Fruit fly (Drosophila melanogaster): ENCODE data around the gene CaBP1.

Gene CaBP1

dm6 chr2L:16320428-16320827 lies 36.1 kb downstream of the CaBP1 start:
- TF ChIP-seq tj (GFP tag; optimal IDR thresholded peaks at IDR 0.05) (no peak), toe (GFP tag; optimal IDR thresholded peaks at IDR 0.05) (no peak), CG14711 (tag; optimal IDR thresholded peaks at IDR 0.05) (no peak)

- TF ChIP-seq CG5204 (GFP tag; optimal IDR thresholded peaks at IDR 0.05) (no peak), CG1620 (GFP tag; optimal IDR thresholded peaks at IDR 0.05) (no peak), cnc (optimal IDR thresholded peaks at IDR 0.05) (no peak), pad (GFP tag; optimal IDR thresholded peaks at IDR 0.05) (peak; percentile 14), kay (GFP tag; ENCODE audit: borderline replicate concordance) (peak; percentile 82), CG7101 (tag; optimal IDR thresholded peaks at IDR 0.05) (no peak), Clk (GFP tag; optimal IDR thresholded peaks at IDR 0.05) (peak; percentile 32), Crg-1 (GFP tag; optimal IDR thresholded peaks at IDR 0.05) (no peak), CG33017 (tag; optimal IDR thresholded peaks at IDR 0.05) (peak; percentile 36), CG14711 (tag; optimal IDR thresholded peaks at IDR 0.05) (no peak), tj (GFP tag; optimal IDR thresholded peaks at IDR 0.05) (peak; percentile 22), CG12768 (GFP tag; optimal IDR thresholded peaks at IDR 0.05) (peak; percentile 52), cic (GFP tag; optimal IDR thresholded peaks at IDR 0.05) (peak; percentile 88), CG7045 (GFP tag; optimal IDR thresholded peaks at IDR 0.05) (peak; percentile 20), CG11617 (GFP tag; optimal IDR thresholded peaks at IDR 0.05) (no peak), Mnt (GFP tag; optimal IDR thresholded peaks at IDR 0.05) (peak; percentile 45)
Observed at dm6 chr2L:16319743-16320142, 36.8 kb downstream of the CaBP1 start.

- peak; percentile 71 for TF ChIP-seq Crg-1 (GFP tag; optimal IDR thresholded peaks at IDR 0.05)
- TF ChIP-seq pad (GFP tag; optimal IDR thresholded peaks at IDR 0.05) = no peak
- no peak for TF ChIP-seq Hr96 (GFP tag; optimal IDR thresholded peaks at IDR 0.05)
- no peak for TF ChIP-seq cnc (optimal IDR thresholded peaks at IDR 0.05)
- TF ChIP-seq CG5204 (GFP tag; optimal IDR thresholded peaks at IDR 0.05) = no peak
- TF ChIP-seq cic (GFP tag; optimal IDR thresholded peaks at IDR 0.05) = peak; percentile 26
- TF ChIP-seq toe (GFP tag; optimal IDR thresholded peaks at IDR 0.05) = no peak
- peak; percentile 46 for TF ChIP-seq Mnt (GFP tag; optimal IDR thresholded peaks at IDR 0.05)
- peak; percentile 7 for TF ChIP-seq CG7101 (tag; optimal IDR thresholded peaks at IDR 0.05)
- no peak for TF ChIP-seq CG11617 (GFP tag; optimal IDR thresholded peaks at IDR 0.05)
- TF ChIP-seq CG12768 (GFP tag; optimal IDR thresholded peaks at IDR 0.05) = peak; percentile 34
- no peak for TF ChIP-seq CG33017 (tag; optimal IDR thresholded peaks at IDR 0.05)
- TF ChIP-seq ovo (GFP tag; optimal IDR thresholded peaks at IDR 0.05) = peak; percentile 27
- peak; percentile 70 for TF ChIP-seq kay (GFP tag; ENCODE audit: borderline replicate concordance)
- peak; percentile 9 for TF ChIP-seq CG7045 (GFP tag; optimal IDR thresholded peaks at IDR 0.05)
- TF ChIP-seq Clk (GFP tag; optimal IDR thresholded peaks at IDR 0.05) = no peak
- TF ChIP-seq tj (GFP tag; optimal IDR thresholded peaks at IDR 0.05) = peak; percentile 72
- peak; percentile 41 for TF ChIP-seq CG1620 (GFP tag; optimal IDR thresholded peaks at IDR 0.05)
Observed at dm6 chr2L:16317777-16318610, 38.5 kb downstream of the CaBP1 start.

- no peak for TF ChIP-seq Clk (GFP tag; optimal IDR thresholded peaks at IDR 0.05)
- TF ChIP-seq ovo (GFP tag; optimal IDR thresholded peaks at IDR 0.05) = peak; percentile 20
- TF ChIP-seq CG7045 (GFP tag; optimal IDR thresholded peaks at IDR 0.05) = peak; percentile 4
- TF ChIP-seq CG12768 (GFP tag; optimal IDR thresholded peaks at IDR 0.05) = peak; percentile 60
- TF ChIP-seq cic (GFP tag; optimal IDR thresholded peaks at IDR 0.05) = peak; percentile 85
- no peak for TF ChIP-seq pad (GFP tag; optimal IDR thresholded peaks at IDR 0.05)
- no peak for TF ChIP-seq Hr96 (GFP tag; optimal IDR thresholded peaks at IDR 0.05)
- peak; percentile 5 for TF ChIP-seq kay (GFP tag; ENCODE audit: borderline replicate concordance)
- TF ChIP-seq Mnt (GFP tag; optimal IDR thresholded peaks at IDR 0.05) = no peak
- no peak for TF ChIP-seq tj (GFP tag; optimal IDR thresholded peaks at IDR 0.05)
Observed at dm6 chr2L:16317131-16317530, 39.4 kb downstream of the CaBP1 start.

- TF ChIP-seq CG7045 (GFP tag; optimal IDR thresholded peaks at IDR 0.05) (no peak), Hr96 (GFP tag; optimal IDR thresholded peaks at IDR 0.05) (no peak), CG14711 (tag; optimal IDR thresholded peaks at IDR 0.05) (no peak), CG5204 (GFP tag; optimal IDR thresholded peaks at IDR 0.05) (no peak), bab1 (GFP tag; optimal IDR thresholded peaks at IDR 0.05) (no peak), toe (GFP tag; optimal IDR thresholded peaks at IDR 0.05) (no peak), pad (GFP tag; optimal IDR thresholded peaks at IDR 0.05) (no peak), cnc (optimal IDR thresholded peaks at IDR 0.05) (no peak), Crg-1 (GFP tag; optimal IDR thresholded peaks at IDR 0.05) (no peak), CG33017 (tag; optimal IDR thresholded peaks at IDR 0.05) (no peak)
Observed at dm6 chr2L:16316410-16316809, 40.1 kb downstream of the CaBP1 start.

dm6 chr2L:16315844-16316243 lies 40.7 kb downstream of the CaBP1 start:
- TF ChIP-seq pad (GFP tag; optimal IDR thresholded peaks at IDR 0.05) (no peak), Clk (GFP tag; optimal IDR thresholded peaks at IDR 0.05) (no peak), ovo (GFP tag; optimal IDR thresholded peaks at IDR 0.05) (peak; percentile 40), CG14711 (tag; optimal IDR thresholded peaks at IDR 0.05) (no peak), CG33017 (tag; optimal IDR thresholded peaks at IDR 0.05) (no peak), tj (GFP tag; optimal IDR thresholded peaks at IDR 0.05) (no peak), CG12768 (GFP tag; optimal IDR thresholded peaks at IDR 0.05) (peak; percentile 3), Crg-1 (GFP tag; optimal IDR thresholded peaks at IDR 0.05) (no peak), CG5204 (GFP tag; optimal IDR thresholded peaks at IDR 0.05) (no peak), CG7045 (GFP tag; optimal IDR thresholded peaks at IDR 0.05) (no peak), Hr96 (GFP tag; optimal IDR thresholded peaks at IDR 0.05) (no peak), kay (GFP tag; ENCODE audit: borderline replicate concordance) (peak; percentile 98), CG11617 (GFP tag; optimal IDR thresholded peaks at IDR 0.05) (no peak), toe (GFP tag; optimal IDR thresholded peaks at IDR 0.05) (no peak), cic (GFP tag; optimal IDR thresholded peaks at IDR 0.05) (peak; percentile 76), cnc (optimal IDR thresholded peaks at IDR 0.05) (no peak), Mnt (GFP tag; optimal IDR thresholded peaks at IDR 0.05) (peak; percentile 61), CG7101 (tag; optimal IDR thresholded peaks at IDR 0.05) (no peak), bab1 (GFP tag; optimal IDR thresholded peaks at IDR 0.05) (no peak), CG1620 (GFP tag; optimal IDR thresholded peaks at IDR 0.05) (no peak)
